Fruit fly (Drosophila melanogaster): ENCODE data around the gene mTerf5.

dm6 chr3R:18232187-18232586 is 8.7 kb upstream of the mTerf5 start:
- no peak for TF ChIP-seq CG8478 (optimal IDR thresholded peaks at IDR 0.05)
- TF ChIP-seq hth (optimal IDR thresholded peaks at IDR 0.05), result no peak
- no peak for TF ChIP-seq CG4424 (GFP tag; optimal IDR thresholded peaks at IDR 0.05)
- TF ChIP-seq disco-r (GFP tag; optimal IDR thresholded peaks at IDR 0.05), result no peak
- no peak for TF ChIP-seq CG12219 (GFP tag; optimal IDR thresholded peaks at IDR 0.05)
- no peak for TF ChIP-seq ttk (GFP tag; IDR thresholded peaks at IDR 0.05)
